Fruit fly (Drosophila melanogaster) whole organism, embryonic: ENCODE results near the gene HDAC3.

Experiments
- ATbp ChIP-seq: fragments of 200-800 bp; sonication (Bioruptor generic); optimal IDR thresholded peaks from 2 replicates; lab custom pipeline; 2017; ENCODE audit warnings: missing biosample characterization, mild to moderate bottlenecking, missing genetic modification characterization, missing genetic modification reagents
- Atf3 ChIP-seq: fragments of 200-800 bp; sonication (Bioruptor generic); optimal IDR thresholded peaks from 3 replicates; lab custom pipeline; 2016; ENCODE audit warnings: missing biosample characterization, missing genetic modification characterization
- Bgb ChIP-seq: fragments of 200-800 bp; sonication (Bioruptor generic); IDR thresholded peaks from 2 replicates; pipeline ENCODE4 v1.3.6; 2022; ENCODE audit warnings: missing biosample characterization, missing genetic modification characterization; ENCODE audit not compliant: partially characterized antibody
- C15 ChIP-seq: fragments of 200-800 bp; sonication (Bioruptor generic); IDR thresholded peaks from 3 replicates; pipeline ENCODE4 v1.3.6; 2022; ENCODE audit warnings: missing biosample characterization, missing genetic modification characterization
- CG10959 ChIP-seq: fragments of 200-800 bp; sonication (Bioruptor generic); IDR thresholded peaks from 2 replicates; pipeline ENCODE4 v1.3.6; 2022; ENCODE audit warnings: missing biosample characterization, missing genetic modification characterization
- CG10979 ChIP-seq: fragments of 200-800 bp; sonication (Bioruptor generic); optimal IDR thresholded peaks from 2 replicates; lab custom pipeline; 2018; ENCODE audit warnings: missing biosample characterization, mild to moderate bottlenecking, missing genetic modification characterization, moderate library complexity
- CG12659 ChIP-seq: fragments of 200-800 bp; sonication (Bioruptor generic); optimal IDR thresholded peaks from 3 replicates; lab custom pipeline; 2017; ENCODE audit warnings: mild to moderate bottlenecking, missing biosample characterization, missing genetic modification reagents, missing genetic modification characterization
- CG14050 ChIP-seq: fragments of 200-800 bp; sonication (Bioruptor generic); IDR thresholded peaks from 3 replicates; pipeline ENCODE4 v1.3.6; 2022; ENCODE audit warnings: missing biosample characterization, missing genetic modification characterization
- CG16815 ChIP-seq: fragments of 200-800 bp; sonication (Bioruptor generic); optimal IDR thresholded peaks from 3 replicates; lab custom pipeline; 2017; ENCODE audit warnings: missing biosample characterization, mild to moderate bottlenecking, missing genetic modification characterization
- CG17186 ChIP-seq: fragments of 200-800 bp; sonication (Bioruptor generic); optimal IDR thresholded peaks from 3 replicates; lab custom pipeline; 2017; ENCODE audit warnings: missing biosample characterization, missing genetic modification reagents, missing genetic modification characterization
- CG17802 ChIP-seq: fragments of 200-800 bp; sonication (Bioruptor generic); optimal IDR thresholded peaks from 2 replicates; lab custom pipeline; 2018; ENCODE audit warnings: missing biosample characterization, mild to moderate bottlenecking, missing genetic modification characterization, moderate library complexity
- CG30020 ChIP-seq: fragments of 200-800 bp; optimal IDR thresholded peaks from 2 replicates; lab custom pipeline; 2019; ENCODE audit warnings: missing biosample characterization, mild to moderate bottlenecking, missing genetic modification characterization, moderate library complexity
- CG31441 ChIP-seq: fragments of 200-800 bp; sonication (Bioruptor generic); IDR thresholded peaks from 2 replicates; pipeline ENCODE4 v1.3.6; 2022; ENCODE audit warnings: missing biosample characterization, missing genetic modification characterization
- CG43689 ChIP-seq: fragments of 200-800 bp; sonication (Bioruptor generic); IDR thresholded peaks from 2 replicates; pipeline ENCODE4 v1.3.6; 2022; ENCODE audit warnings: missing biosample characterization, missing genetic modification characterization
- CG7556 ChIP-seq: fragments of 200-800 bp; sonication (Bioruptor generic); optimal IDR thresholded peaks from 2 replicates; lab custom pipeline; 2017; ENCODE audit warnings: missing biosample characterization, mild to moderate bottlenecking, missing genetic modification characterization
- CG8924 ChIP-seq: fragments of 200-800 bp; optimal IDR thresholded peaks from 3 replicates; lab custom pipeline; 2019; ENCODE audit warnings: missing biosample characterization, mild to moderate bottlenecking, missing genetic modification characterization, moderate library complexity
- CG9932 ChIP-seq: fragments of 200-800 bp; sonication (Bioruptor generic); IDR thresholded peaks from 2 replicates; pipeline ENCODE4 v1.3.6; 2022; ENCODE audit warnings: missing biosample characterization, missing genetic modification characterization
- Doc3 ChIP-seq: fragments of 200-800 bp; sonication (Bioruptor generic); IDR thresholded peaks from 3 replicates; pipeline ENCODE4 v1.3.6; 2022; ENCODE audit warnings: missing biosample characterization, missing genetic modification characterization; ENCODE audit not compliant: partially characterized antibody
- Eip74EF ChIP-seq, 2 experiments: fragments of 200-800 bp in 1 of 2; fragments of >200 bp in 1 of 2; sonication (Bioruptor generic) in 1 of 2; optimal IDR thresholded peaks; 2 replicates each; lab custom pipeline; 2017 to 2019; ENCODE audit warnings: missing biosample characterization in 2 of 2, missing genetic modification characterization in 2 of 2, mild to moderate bottlenecking in 1 of 2, moderate library complexity in 1 of 2
- Fer3 ChIP-seq: fragments of 200-800 bp; sonication (Bioruptor generic); optimal IDR thresholded peaks from 2 replicates; lab custom pipeline; 2018; ENCODE audit warnings: missing biosample characterization, mild to moderate bottlenecking, missing genetic modification characterization, moderate library complexity
- Hr51 ChIP-seq, 2 experiments: fragments of 200-800 bp; sonication (Bioruptor generic); optimal IDR thresholded peaks; 2 replicates in 1 of 2; 3 replicates in 1 of 2; lab custom pipeline; 2016 to 2018; ENCODE audit warnings: missing biosample characterization in 2 of 2, missing genetic modification characterization in 2 of 2, mild to moderate bottlenecking in 1 of 2, moderate library complexity in 1 of 2
- Hsf ChIP-seq: fragments of 200-800 bp; sonication (Bioruptor generic); optimal IDR thresholded peaks from 3 replicates; lab custom pipeline; 2016; ENCODE audit warnings: missing biosample characterization, missing genetic modification characterization
- Opbp ChIP-seq: fragments of 200-800 bp; sonication (Bioruptor generic); IDR thresholded peaks from 3 replicates; pipeline ENCODE4 v1.3.6; 2022; ENCODE audit warnings: missing biosample characterization, missing genetic modification characterization; ENCODE audit not compliant: partially characterized antibody
- Poxn ChIP-seq: fragments of 200-800 bp; sonication (Bioruptor generic); IDR thresholded peaks from 2 replicates; pipeline ENCODE4 v1.3.6; 2022; ENCODE audit warnings: missing biosample characterization, missing genetic modification characterization
- Side ChIP-seq: fragments of 200-800 bp; sonication (Bioruptor generic); optimal IDR thresholded peaks from 2 replicates; lab custom pipeline; 2016; ENCODE audit warnings: missing biosample characterization, missing genetic modification characterization
- Sin3A ChIP-seq: fragments of >200 bp; optimal IDR thresholded peaks from 2 replicates; lab custom pipeline; 2018
- Sox102F ChIP-seq: fragments of 200-800 bp; sonication (Bioruptor generic); optimal IDR thresholded peaks from 2 replicates; lab custom pipeline; 2018; ENCODE audit warnings: missing biosample characterization, mild to moderate bottlenecking, missing genetic modification characterization, moderate library complexity
- TFAM ChIP-seq: fragments of 200-800 bp; sonication (Bioruptor generic); optimal IDR thresholded peaks from 2 replicates; lab custom pipeline; 2017; ENCODE audit warnings: missing biosample characterization, missing genetic modification characterization, inconsistent platforms
- ac ChIP-seq: fragments of 200-800 bp; sonication (Bioruptor generic); optimal IDR thresholded peaks from 3 replicates; lab custom pipeline; 2017; ENCODE audit warnings: missing biosample characterization, mild to moderate bottlenecking, missing genetic modification characterization
- ap ChIP-seq: fragments of 200-800 bp; sonication (Bioruptor generic); IDR thresholded peaks from 2 replicates; pipeline ENCODE4 v1.3.6; 2022; ENCODE audit warnings: missing biosample characterization, missing genetic modification characterization
- ase ChIP-seq: fragments of 200-800 bp; sonication (Bioruptor generic); IDR thresholded peaks from 3 replicates; pipeline ENCODE4 v1.3.6; 2022; ENCODE audit warnings: missing biosample characterization, missing genetic modification characterization
- bcd ChIP-seq: fragments of 200-800 bp; sonication (Bioruptor generic); optimal IDR thresholded peaks from 2 replicates; lab custom pipeline; 2017; ENCODE audit warnings: missing biosample characterization, mild to moderate bottlenecking, missing genetic modification characterization
- btn ChIP-seq: fragments of 200-800 bp; sonication (Bioruptor generic); optimal IDR thresholded peaks from 2 replicates; lab custom pipeline; 2016; ENCODE audit warnings: missing biosample characterization, missing genetic modification characterization
- chn ChIP-seq: fragments of 200-800 bp; sonication (Bioruptor generic); optimal IDR thresholded peaks from 2 replicates; lab custom pipeline; 2016; ENCODE audit warnings: missing biosample characterization, missing genetic modification characterization
- ci ChIP-seq: fragments of 200-800 bp; sonication (Bioruptor generic); IDR thresholded peaks from 3 replicates; pipeline ENCODE4 v1.3.6; 2022; ENCODE audit warnings: missing biosample characterization, missing genetic modification characterization
- fd102C ChIP-seq: fragments of 200-800 bp; sonication (Bioruptor generic); optimal IDR thresholded peaks from 2 replicates; lab custom pipeline; 2018; ENCODE audit warnings: missing biosample characterization, mild to moderate bottlenecking, missing genetic modification characterization, moderate library complexity
- gsb ChIP-seq: fragments of 200-800 bp; sonication (Bioruptor generic); IDR thresholded peaks from 2 replicates; pipeline ENCODE4 v1.3.6; 2022; ENCODE audit warnings: missing biosample characterization, missing genetic modification characterization
- gt ChIP-seq: fragments of 200-800 bp; sonication (Bioruptor generic); IDR thresholded peaks from 2 replicates; pipeline ENCODE4 v1.3.6; 2022; ENCODE audit warnings: missing biosample characterization, missing genetic modification characterization
- knrl ChIP-seq: fragments of 200-800 bp; sonication (Bioruptor generic); IDR thresholded peaks from 3 replicates; pipeline ENCODE4 v1.3.6; 2022; ENCODE audit warnings: missing biosample characterization, missing genetic modification characterization; ENCODE audit not compliant: partially characterized antibody
- lilli ChIP-seq: fragments of 200-800 bp; sonication (Bioruptor generic); optimal IDR thresholded peaks from 3 replicates; lab custom pipeline; 2016; ENCODE audit warnings: missing biosample characterization, missing genetic modification characterization
- mirr ChIP-seq: fragments of 200-800 bp; sonication (Bioruptor generic); optimal IDR thresholded peaks from 3 replicates; lab custom pipeline; 2018; ENCODE audit warnings: missing biosample characterization, mild to moderate bottlenecking, missing genetic modification characterization
- nau ChIP-seq: fragments of 200-800 bp; sonication (Bioruptor generic); optimal IDR thresholded peaks from 3 replicates; lab custom pipeline; 2017; ENCODE audit warnings: missing biosample characterization, mild to moderate bottlenecking, missing genetic modification characterization, missing genetic modification reagents
- odd ChIP-seq: fragments of 200-800 bp; sonication (Bioruptor generic); optimal IDR thresholded peaks from 2 replicates; lab custom pipeline; 2017; ENCODE audit warnings: missing biosample characterization, mild to moderate bottlenecking, missing genetic modification characterization
- scrt ChIP-seq: fragments of 200-800 bp; sonication (Bioruptor generic); optimal IDR thresholded peaks from 2 replicates; lab custom pipeline; 2018; ENCODE audit warnings: missing biosample characterization, mild to moderate bottlenecking, missing genetic modification characterization, moderate library complexity
- slbo ChIP-seq: fragments of 200-800 bp; sonication (Bioruptor generic); IDR thresholded peaks from 2 replicates; pipeline ENCODE4 v1.3.6; 2022; ENCODE audit warnings: missing biosample characterization, missing genetic modification characterization
- ssp ChIP-seq: fragments of 200-800 bp; sonication (Bioruptor generic); IDR thresholded peaks from 2 replicates; pipeline ENCODE4 v1.3.6; 2022; ENCODE audit warnings: missing biosample characterization, missing genetic modification characterization
- stwl ChIP-seq: fragments of 200-800 bp; sonication (Bioruptor generic); optimal IDR thresholded peaks from 3 replicates; lab custom pipeline; 2018; ENCODE audit warnings: missing biosample characterization, mild to moderate bottlenecking, missing genetic modification characterization, moderate library complexity
- tap ChIP-seq: fragments of 200-800 bp; optimal IDR thresholded peaks from 3 replicates; lab custom pipeline; 2019; ENCODE audit warnings: missing biosample characterization, mild to moderate bottlenecking, missing genetic modification characterization, moderate library complexity
- trem ChIP-seq: fragments of 200-800 bp; optimal IDR thresholded peaks from 3 replicates; lab custom pipeline; 2019; ENCODE audit warnings: missing biosample characterization, mild to moderate bottlenecking, missing genetic modification characterization, moderate library complexity
- zf30C ChIP-seq: fragments of 200-800 bp; sonication (Bioruptor generic); optimal IDR thresholded peaks from 3 replicates; lab custom pipeline; 2018; ENCODE audit warnings: missing biosample characterization, mild to moderate bottlenecking, missing genetic modification characterization

The HDAC3 gene

dm6 chr3R:5470586-5471283, 3.7 kb downstream of the HDAC3 start, which contains the start of the genes mRpL44 and Snr1 (continued):
- TF ChIP-seq TFAM (GFP tag; lab: Kevin White, UChicago): no peak
- TF ChIP-seq Fer3 (tag; lab: Kevin White, UChicago): peak; percentile 13
- TF ChIP-seq Side (GFP tag; lab: Kevin White, UChicago): no peak
- peak; percentile 91 for TF ChIP-seq CG17186 (GFP tag; lab: Kevin White, UChicago)
- no peak for TF ChIP-seq ap (GFP tag; lab: Robert Waterston, UW)
- no peak for TF ChIP-seq gt (GFP tag; lab: Robert Waterston, UW)
- no peak for TF ChIP-seq zf30C (GFP tag; lab: Kevin White, UChicago)
- no peak for TF ChIP-seq Eip74EF (GFP tag; optimal IDR thresholded peaks at IDR 0.05; lab: Kevin White, UChicago)
- TF ChIP-seq Poxn (GFP tag; lab: Robert Waterston, UW): no peak
- no peak for TF ChIP-seq CG43689 (GFP tag; lab: Robert Waterston, UW)
- TF ChIP-seq CG9932: peak; percentile 63
- TF ChIP-seq Doc3: no peak
- no peak for TF ChIP-seq ssp (GFP tag; lab: Robert Waterston, UW)
- TF ChIP-seq bcd: no peak
- TF ChIP-seq Hsf (GFP tag; lab: Kevin White, UChicago): no peak
- TF ChIP-seq CG31441 (GFP tag; lab: Robert Waterston, UW): no peak; the same call in 1 of the 2 replicates
- TF ChIP-seq scrt (GFP tag; lab: Kevin White, UChicago): no peak
- no peak for TF ChIP-seq CG7556 (GFP tag; lab: Kevin White, UChicago)
- TF ChIP-seq slbo (GFP tag; lab: Robert Waterston, UW): no peak; the same call in 1 of the 2 replicates
- TF ChIP-seq CG17802: no peak
- peak; percentile 63 for TF ChIP-seq trem (tag; lab: Kevin White, UChicago)
- peak; percentile 45 for TF ChIP-seq CG10979 (tag; lab: Kevin White, UChicago)
- peak; percentile 24 for TF ChIP-seq lilli
- TF ChIP-seq knrl: no peak
- no peak for TF ChIP-seq CG16815 (GFP tag; lab: Kevin White, UChicago)
- no peak for TF ChIP-seq Bgb (GFP tag; lab: Robert Waterston, UW)
- TF ChIP-seq ci (GFP tag; lab: Robert Waterston, UW): no peak
- no peak for TF ChIP-seq CG14050 (GFP tag; lab: Robert Waterston, UW)
- TF ChIP-seq fd102C: no peak
- TF ChIP-seq CG10959 (GFP tag; lab: Robert Waterston, UW): no peak
- TF ChIP-seq CG30020: peak; percentile 57
- TF ChIP-seq nau (GFP tag; lab: Kevin White, UChicago): no peak
- TF ChIP-seq btn: no peak
- TF ChIP-seq ac (GFP tag; lab: Kevin White, UChicago): no peak
- no peak for TF ChIP-seq chn (GFP tag; lab: Kevin White, UChicago)
- TF ChIP-seq tap (tag; lab: Kevin White, UChicago): no peak
- TF ChIP-seq Sox102F: no peak
- no peak for TF ChIP-seq stwl (tag; lab: Kevin White, UChicago)
- TF ChIP-seq gsb: no peak
- no peak for TF ChIP-seq CG8924 (tag; lab: Kevin White, UChicago)
- TF ChIP-seq CG12659 (GFP tag; lab: Kevin White, UChicago): peak; percentile 70
- TF ChIP-seq Sin3A (lab: Kevin White, UChicago): no peak
- TF ChIP-seq ase (GFP tag; lab: Robert Waterston, UW): no peak
- TF ChIP-seq odd (GFP tag; lab: Kevin White, UChicago): no peak
- TF ChIP-seq Atf3: no peak
- no peak for TF ChIP-seq ATbp (GFP tag; lab: Kevin White, UChicago)
- TF ChIP-seq mirr (GFP tag; lab: Kevin White, UChicago): no peak
- TF ChIP-seq Hr51 (GFP tag; optimal IDR thresholded peaks at IDR 0.05; lab: Kevin White, UChicago): no peak
- 0 out of 3 replicates have a peak, but pooled peaks have one; percentile 48 for TF ChIP-seq Opbp
- TF ChIP-seq C15 (GFP tag; lab: Robert Waterston, UW): no peak
